Fruit fly (Drosophila melanogaster) whole organism, pupa: Measurements from ENCODE around the gene dpr3.

Experiments
- CG15710 ChIP-seq: fragments of 200-800 bp; sonication (Bioruptor generic); optimal IDR thresholded peaks from 2 replicates; lab custom pipeline; 2018; ENCODE audit warnings: missing biosample characterization, mild to moderate bottlenecking, missing genetic modification characterization, moderate library complexity
- CG4496 ChIP-seq: fragments of 200-800 bp; sonication (Bioruptor generic); IDR thresholded peaks from 3 replicates; pipeline ENCODE4 v1.3.6; 2022; ENCODE audit warnings: missing biosample characterization, missing genetic modification characterization
- CG8301 ChIP-seq: fragments of 200-800 bp; sonication (Bioruptor generic); optimal IDR thresholded peaks from 2 replicates; lab custom pipeline; 2018; ENCODE audit warnings: missing biosample characterization, mild to moderate bottlenecking, missing genetic modification characterization
- D1 ChIP-seq: fragments of 200-800 bp; sonication (Bioruptor generic); optimal IDR thresholded peaks from 2 replicates; lab custom pipeline; 2018; ENCODE audit warnings: missing biosample characterization, mild to moderate bottlenecking, missing genetic modification characterization, moderate library complexity
- Ets98B ChIP-seq: fragments of 200-800 bp; sonication (Bioruptor generic); IDR thresholded peaks from 2 replicates; pipeline ENCODE4 v1.3.6; 2022; ENCODE audit warnings: missing biosample characterization, missing genetic modification characterization
- Pif1B ChIP-seq: fragments of 200-800 bp; sonication (Bioruptor generic); optimal IDR thresholded peaks from 3 replicates; lab custom pipeline; 2016; ENCODE audit warnings: missing biosample characterization, missing genetic modification characterization
- fd96Ca ChIP-seq: fragments of 200-800 bp; sonication (Bioruptor generic); IDR thresholded peaks from 3 replicates; pipeline ENCODE4 v1.3.6; 2022; ENCODE audit warnings: missing biosample characterization, missing genetic modification characterization

DNA sequence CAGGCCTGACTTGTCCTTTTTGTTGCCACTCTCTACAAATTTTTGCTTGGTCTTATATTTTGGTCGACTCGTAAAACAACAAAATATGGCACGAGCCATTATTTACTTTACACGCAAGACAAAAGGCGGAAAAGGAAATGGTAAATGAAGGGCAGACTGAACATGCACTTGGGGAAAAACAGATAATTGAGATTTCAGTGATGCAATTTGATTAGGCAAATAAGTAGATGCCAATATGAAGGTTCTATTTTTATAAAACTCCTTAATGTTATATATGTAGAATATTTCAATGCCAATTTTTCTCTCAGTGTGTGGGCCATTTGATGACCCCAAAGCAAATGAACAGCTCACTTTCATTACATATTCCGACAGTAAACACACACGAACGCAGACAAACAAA lies 94.5 kb downstream of the dpr3 start:
- TF ChIP-seq CG4496 (no peak), Ets98B (GFP tag; lab: Robert Waterston, UW) (no peak), D1 (no peak), CG8301 (tag; lab: Kevin White, UChicago) (no peak), CG15710 (tag; lab: Kevin White, UChicago) (no peak), Pif1B (GFP tag; lab: Kevin White, UChicago) (no peak), fd96Ca (GFP tag; lab: Robert Waterston, UW) (no peak)
